Worm (Caenorhabditis elegans): Measurements from ENCODE around the gene Y45G12B.2.

DNA sequence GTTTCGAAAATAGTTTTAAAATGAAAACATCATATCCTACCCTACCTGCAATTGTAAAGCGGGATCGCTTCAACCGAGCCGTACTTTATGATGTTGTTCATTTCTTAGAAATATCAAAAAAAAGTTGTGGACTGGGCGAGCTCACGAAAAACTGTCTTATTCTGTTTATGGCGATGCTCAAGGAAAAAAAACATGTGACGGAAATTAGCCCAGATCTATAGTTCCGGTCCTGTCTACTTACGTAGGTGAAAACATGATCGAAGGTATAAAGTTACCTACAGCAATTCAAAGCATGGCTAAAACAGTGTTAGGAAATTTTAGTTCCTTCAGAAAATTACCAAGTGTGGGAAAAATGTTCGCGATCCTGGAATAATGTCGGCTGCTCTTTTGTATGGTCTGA lies 26.2 kb downstream of the Y45G12B.2 start, which contains the start of gene srt-27:
- no peak for TF ChIP-seq lsy-2 (tag; optimal IDR thresholded peaks at IDR 0.05)
- TF ChIP-seq nhr-28 (tag; optimal IDR thresholded peaks at IDR 0.05) = no peak
- no peak for TF ChIP-seq hpl-2 (GFP tag; optimal IDR thresholded peaks at IDR 0.05)
- TF ChIP-seq ama-1 (optimal IDR thresholded peaks at IDR 0.05) = no peak
- TF ChIP-seq tlp-1 (tag; optimal IDR thresholded peaks at IDR 0.05) = no peak
- no peak for TF ChIP-seq nhr-12 (tag; optimal IDR thresholded peaks at IDR 0.05)
